Fruit fly (Drosophila melanogaster): ENCODE results near the gene Hsc70-4.

Gene Hsc70-4

DNA sequence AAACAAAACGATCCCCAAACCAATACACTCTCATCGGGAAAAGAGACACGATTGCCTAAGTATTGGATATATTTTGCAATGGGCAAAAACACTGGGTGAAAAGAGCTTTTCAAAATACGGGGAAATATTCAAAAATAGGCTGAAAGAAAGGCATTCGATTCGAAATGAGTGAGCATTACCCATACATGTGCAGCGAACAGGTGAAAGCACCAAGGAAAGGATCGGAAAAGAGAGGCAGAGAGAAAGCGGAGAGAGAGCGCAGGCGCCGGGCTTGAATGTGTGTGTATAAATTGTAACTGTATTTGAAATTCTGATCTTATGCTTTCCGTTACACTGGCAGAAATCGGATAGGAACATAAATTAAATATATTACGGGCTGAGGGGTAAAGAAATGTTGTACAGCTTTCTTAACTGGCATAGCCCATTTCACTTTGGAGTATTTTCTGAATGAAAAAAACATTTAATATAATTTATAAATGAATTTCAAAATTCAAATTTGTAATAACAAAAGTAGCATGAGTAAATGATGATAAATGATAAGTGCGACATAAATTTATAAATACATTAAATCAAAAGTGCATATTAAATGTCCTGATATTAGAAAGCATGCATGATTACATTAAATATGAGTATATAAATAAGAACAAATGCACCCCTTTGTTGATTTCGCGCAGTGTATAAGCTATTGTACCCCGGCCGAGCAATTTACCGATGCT is 38.3 kb downstream of the Hsc70-4 start:
- TF ChIP-seq Hr96 (GFP tag; optimal IDR thresholded peaks at IDR 0.05) = no peak
- no peak for TF ChIP-seq CG5204 (GFP tag; optimal IDR thresholded peaks at IDR 0.05)
- TF ChIP-seq cnc (optimal IDR thresholded peaks at IDR 0.05) = no peak
- TF ChIP-seq ovo (GFP tag; optimal IDR thresholded peaks at IDR 0.05) = no peak
- TF ChIP-seq CG11617 (GFP tag; optimal IDR thresholded peaks at IDR 0.05) = peak; percentile 38
- no peak for TF ChIP-seq CG12768 (GFP tag; optimal IDR thresholded peaks at IDR 0.05)
- TF ChIP-seq CG33017 (tag; optimal IDR thresholded peaks at IDR 0.05) = no peak
- TF ChIP-seq bab1 (GFP tag; optimal IDR thresholded peaks at IDR 0.05) = peak; percentile 34
- no peak for TF ChIP-seq Crg-1 (GFP tag; optimal IDR thresholded peaks at IDR 0.05)
- peak; percentile 21 for TF ChIP-seq pad (GFP tag; optimal IDR thresholded peaks at IDR 0.05)
- TF ChIP-seq CG7101 (tag; optimal IDR thresholded peaks at IDR 0.05) = peak; percentile 8
- TF ChIP-seq tj (GFP tag; optimal IDR thresholded peaks at IDR 0.05) = peak; percentile 9
- TF ChIP-seq CG7045 (GFP tag; optimal IDR thresholded peaks at IDR 0.05) = no peak
- no peak for TF ChIP-seq cic (GFP tag; optimal IDR thresholded peaks at IDR 0.05)
- no peak for TF ChIP-seq Clk (GFP tag; optimal IDR thresholded peaks at IDR 0.05)
- peak; percentile 16 for TF ChIP-seq CG14711 (tag; optimal IDR thresholded peaks at IDR 0.05)
- no peak for TF ChIP-seq Mnt (GFP tag; optimal IDR thresholded peaks at IDR 0.05)
- TF ChIP-seq toe (GFP tag; optimal IDR thresholded peaks at IDR 0.05) = no peak
- no peak for TF ChIP-seq CG1620 (GFP tag; optimal IDR thresholded peaks at IDR 0.05)
- TF ChIP-seq kay (GFP tag; ENCODE audit: borderline replicate concordance) = no peak

dm6 chr3R:15281335-15281963 is 39.0 kb downstream of the Hsc70-4 start:
- no peak for TF ChIP-seq Hr96 (GFP tag; optimal IDR thresholded peaks at IDR 0.05)
- TF ChIP-seq CG12768 (GFP tag; optimal IDR thresholded peaks at IDR 0.05) = no peak

dm6 chr3R:15282326-15282725 is 39.8 kb downstream of the Hsc70-4 start:
- TF ChIP-seq kay (GFP tag; ENCODE audit: borderline replicate concordance) = peak; percentile 11
- TF ChIP-seq toe (GFP tag; optimal IDR thresholded peaks at IDR 0.05) = no peak

- no peak for TF ChIP-seq Hr96 (GFP tag; optimal IDR thresholded peaks at IDR 0.05)
- no peak for TF ChIP-seq CG12768 (GFP tag; optimal IDR thresholded peaks at IDR 0.05)
- TF ChIP-seq Mnt (GFP tag; optimal IDR thresholded peaks at IDR 0.05) = no peak
- peak; percentile 96 for TF ChIP-seq tj (GFP tag; optimal IDR thresholded peaks at IDR 0.05)
- peak; percentile 44 for TF ChIP-seq kay (GFP tag; ENCODE audit: borderline replicate concordance)
- TF ChIP-seq Clk (GFP tag; optimal IDR thresholded peaks at IDR 0.05) = no peak
Measured at dm6 chr3R:15282982-15283809, 40.7 kb downstream of the Hsc70-4 start.

DNA sequence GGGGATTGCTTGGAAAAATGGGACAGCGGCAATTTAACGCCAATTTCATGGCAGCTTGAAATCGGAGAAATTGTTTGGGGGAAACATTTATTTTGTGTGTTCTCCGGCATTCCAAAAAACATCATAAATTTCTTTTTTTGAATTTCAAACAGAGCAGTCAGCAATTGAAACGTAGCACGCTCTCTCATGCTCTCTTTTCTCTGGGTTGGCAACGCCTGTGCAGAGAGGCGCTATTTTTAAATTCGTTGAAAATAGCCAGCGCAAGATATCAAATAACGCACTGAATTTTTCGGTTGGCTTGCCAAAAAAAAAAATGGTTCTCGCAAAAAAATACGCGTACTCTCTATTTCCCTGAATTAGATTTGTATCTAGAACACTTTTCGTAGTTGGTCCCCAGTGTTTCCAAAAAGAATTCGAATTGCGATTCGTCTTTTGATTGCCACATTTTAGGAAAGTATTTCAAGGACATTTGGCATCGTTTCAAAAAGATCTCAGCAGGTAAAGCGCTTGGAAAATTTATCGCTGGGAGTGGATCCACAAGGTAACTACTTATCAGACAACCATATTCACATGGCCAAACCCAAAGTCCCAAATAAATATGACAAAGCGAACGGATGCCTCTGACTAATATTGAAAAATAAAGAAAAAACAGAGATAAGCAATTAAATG is 43.7 kb downstream of the Hsc70-4 start:
- TF ChIP-seq CG11617 (GFP tag; optimal IDR thresholded peaks at IDR 0.05) (no peak), kay (GFP tag; ENCODE audit: borderline replicate concordance) (peak; percentile 44)

dm6 chr3R:15286693-15287041 is 44.2 kb downstream of the Hsc70-4 start:
- TF ChIP-seq kay (GFP tag; ENCODE audit: borderline replicate concordance) (peak; percentile 11), CG33017 (tag; optimal IDR thresholded peaks at IDR 0.05) (no peak), CG7045 (GFP tag; optimal IDR thresholded peaks at IDR 0.05) (no peak), Mnt (GFP tag; optimal IDR thresholded peaks at IDR 0.05) (peak; percentile 32), Hr96 (GFP tag; optimal IDR thresholded peaks at IDR 0.05) (no peak), pad (GFP tag; optimal IDR thresholded peaks at IDR 0.05) (peak; percentile 93)

DNA sequence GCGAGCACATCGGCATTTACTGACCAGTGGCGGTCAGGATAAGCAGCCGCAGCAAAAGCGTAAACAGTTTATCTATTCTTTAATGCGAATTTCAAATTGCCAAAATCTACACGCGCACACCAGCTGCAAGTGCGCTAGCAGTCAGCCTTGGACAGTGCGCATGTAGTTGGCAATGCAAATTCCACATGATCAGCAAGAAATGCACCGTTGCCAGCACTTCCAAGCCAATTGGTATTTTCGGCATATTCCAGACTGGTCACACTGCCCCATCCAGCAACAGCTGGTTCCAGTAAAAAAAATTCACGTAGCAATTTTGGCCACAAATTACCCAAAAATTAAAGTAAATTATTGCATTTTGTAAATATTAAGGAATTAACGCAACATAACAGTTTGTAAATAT is 45.3 kb downstream of the Hsc70-4 start:
- no peak for TF ChIP-seq CG33017 (tag; optimal IDR thresholded peaks at IDR 0.05)
- peak; percentile 33 for TF ChIP-seq Crg-1 (GFP tag; optimal IDR thresholded peaks at IDR 0.05)
- no peak for TF ChIP-seq CG12768 (GFP tag; optimal IDR thresholded peaks at IDR 0.05)
- no peak for TF ChIP-seq bab1 (GFP tag; optimal IDR thresholded peaks at IDR 0.05)
- no peak for TF ChIP-seq CG11617 (GFP tag; optimal IDR thresholded peaks at IDR 0.05)
- TF ChIP-seq CG5204 (GFP tag; optimal IDR thresholded peaks at IDR 0.05) = no peak
- peak; percentile 63 for TF ChIP-seq ovo (GFP tag; optimal IDR thresholded peaks at IDR 0.05)
- no peak for TF ChIP-seq toe (GFP tag; optimal IDR thresholded peaks at IDR 0.05)
- no peak for TF ChIP-seq Clk (GFP tag; optimal IDR thresholded peaks at IDR 0.05)
- TF ChIP-seq tj (GFP tag; optimal IDR thresholded peaks at IDR 0.05) = peak; percentile 100
- TF ChIP-seq cic (GFP tag; optimal IDR thresholded peaks at IDR 0.05) = no peak
- no peak for TF ChIP-seq kay (GFP tag; ENCODE audit: borderline replicate concordance)
- peak; percentile 30 for TF ChIP-seq CG1620 (GFP tag; optimal IDR thresholded peaks at IDR 0.05)
- TF ChIP-seq pad (GFP tag; optimal IDR thresholded peaks at IDR 0.05) = peak; percentile 44
- TF ChIP-seq cnc (optimal IDR thresholded peaks at IDR 0.05) = peak in 1 of 2 experiments; percentile 32
- TF ChIP-seq CG7101 (tag; optimal IDR thresholded peaks at IDR 0.05) = no peak
- TF ChIP-seq CG14711 (tag; optimal IDR thresholded peaks at IDR 0.05) = peak; percentile 5
- peak; percentile 78 for TF ChIP-seq Mnt (GFP tag; optimal IDR thresholded peaks at IDR 0.05)
- no peak for TF ChIP-seq CG7045 (GFP tag; optimal IDR thresholded peaks at IDR 0.05)
- no peak for TF ChIP-seq Hr96 (GFP tag; optimal IDR thresholded peaks at IDR 0.05)

Measured in whole organism, adult.